Fruit fly (Drosophila melanogaster) whole organism, embryonic: ENCODE results near the gene nAChRalpha5.

Experiments
- ATbp ChIP-seq: fragments of 200-800 bp; sonication (Bioruptor generic); optimal IDR thresholded peaks from 2 replicates; lab custom pipeline; 2017; ENCODE audit warnings: missing biosample characterization, mild to moderate bottlenecking, missing genetic modification characterization, missing genetic modification reagents
- Abd-B ChIP-seq: fragments of 200-800 bp; sonication (Bioruptor generic); optimal IDR thresholded peaks from 2 replicates; lab custom pipeline; 2018; ENCODE audit warnings: missing biosample characterization, mild to moderate bottlenecking, missing genetic modification characterization, moderate library complexity
- Ada2b ChIP-seq: fragments of 200-800 bp; sonication (Bioruptor generic); IDR thresholded peaks from 2 replicates; pipeline ENCODE4 v1.3.6; 2022; ENCODE audit warnings: missing biosample characterization, missing genetic modification characterization
- Bteb2 ChIP-seq: fragments of 200-800 bp; sonication (Bioruptor generic); optimal IDR thresholded peaks from 2 replicates; lab custom pipeline; 2016; ENCODE audit warnings: missing biosample characterization, missing genetic modification characterization
- CG11085 ChIP-seq: fragments of 200-800 bp; sonication (Bioruptor generic); IDR thresholded peaks from 2 replicates; pipeline ENCODE4 v1.3.6; 2022; ENCODE audit warnings: missing biosample characterization, missing genetic modification characterization
- CG12942 ChIP-seq: fragments of 200-800 bp; sonication (Bioruptor generic); optimal IDR thresholded peaks from 3 replicates; lab custom pipeline; 2016; ENCODE audit warnings: missing biosample characterization, missing genetic modification characterization
- CG13287 ChIP-seq: fragments of 200-800 bp; sonication (Bioruptor generic); IDR thresholded peaks from 2 replicates; pipeline ENCODE4 v1.3.6; 2022; ENCODE audit warnings: missing biosample characterization, missing genetic modification characterization; ENCODE audit not compliant: partially characterized antibody
- CG15011 ChIP-seq: fragments of 200-800 bp; sonication (Bioruptor generic); optimal IDR thresholded peaks from 3 replicates; lab custom pipeline; 2018; ENCODE audit warnings: missing biosample characterization, mild to moderate bottlenecking, missing genetic modification characterization
- CG17612 ChIP-seq: fragments of 200-800 bp; sonication (Bioruptor generic); IDR thresholded peaks from 2 replicates; pipeline ENCODE4 v1.3.6; 2022; ENCODE audit warnings: missing biosample characterization, missing genetic modification characterization
- CG17802 ChIP-seq: fragments of 200-800 bp; sonication (Bioruptor generic); optimal IDR thresholded peaks from 2 replicates; lab custom pipeline; 2018; ENCODE audit warnings: missing biosample characterization, mild to moderate bottlenecking, missing genetic modification characterization, moderate library complexity
- CG30431 ChIP-seq: fragments of 200-800 bp; sonication (Bioruptor generic); optimal IDR thresholded peaks from 2 replicates; lab custom pipeline; 2017; ENCODE audit warnings: missing biosample characterization, missing genetic modification characterization
- CG33213 ChIP-seq: fragments of 200-800 bp; sonication (Bioruptor generic); optimal IDR thresholded peaks from 3 replicates; lab custom pipeline; 2016; ENCODE audit warnings: missing biosample characterization, missing genetic modification characterization
- CG3847 ChIP-seq: fragments of 200-800 bp; sonication (Bioruptor generic); IDR thresholded peaks from 2 replicates; pipeline ENCODE4 v1.3.6; 2022; ENCODE audit warnings: missing biosample characterization, missing genetic modification characterization
- CG4617 ChIP-seq: fragments of 200-800 bp; sonication (Bioruptor generic); optimal IDR thresholded peaks from 3 replicates; lab custom pipeline; 2016; ENCODE audit warnings: missing biosample characterization, missing genetic modification characterization, borderline replicate concordance
- CG4820 ChIP-seq: fragments of 200-800 bp; sonication (Bioruptor generic); optimal IDR thresholded peaks from 3 replicates; lab custom pipeline; 2016; ENCODE audit warnings: missing biosample characterization, missing genetic modification characterization
- CG5245 ChIP-seq: fragments of 200-800 bp; sonication (Bioruptor generic); optimal IDR thresholded peaks from 3 replicates; lab custom pipeline; 2016; ENCODE audit warnings: missing biosample characterization, missing genetic modification characterization
- CG6791 ChIP-seq: fragments of 200-800 bp; sonication (Bioruptor generic); IDR thresholded peaks from 3 replicates; pipeline ENCODE4 v1.3.6; 2022; ENCODE audit warnings: missing biosample characterization, missing genetic modification characterization; ENCODE audit not compliant: partially characterized antibody
- CG8281 ChIP-seq: fragments of 200-800 bp; sonication (Bioruptor generic); optimal IDR thresholded peaks from 2 replicates; lab custom pipeline; 2018; ENCODE audit warnings: missing biosample characterization, mild to moderate bottlenecking, missing genetic modification characterization, moderate library complexity
- CoRest ChIP-seq: fragments of 200-800 bp; sonication (Bioruptor generic); optimal IDR thresholded peaks from 3 replicates; lab custom pipeline; 2018; ENCODE audit warnings: missing biosample characterization, mild to moderate bottlenecking, missing genetic modification characterization, moderate library complexity
- Dad ChIP-seq: fragments of 200-800 bp; sonication (Bioruptor generic); optimal IDR thresholded peaks from 3 replicates; lab custom pipeline; 2016; ENCODE audit warnings: missing biosample characterization, missing genetic modification characterization
- Dip3 ChIP-seq: fragments of 200-800 bp; sonication (Bioruptor generic); optimal IDR thresholded peaks from 3 replicates; lab custom pipeline; 2016; ENCODE audit warnings: missing biosample characterization, missing genetic modification characterization
- Dref ChIP-seq: fragments of 200-800 bp; sonication (Bioruptor generic); IDR thresholded peaks from 2 replicates; pipeline ENCODE4 v1.3.6; 2022; ENCODE audit warnings: missing biosample characterization, missing genetic modification characterization
- Hand ChIP-seq: fragments of 200-800 bp; sonication (Bioruptor generic); optimal IDR thresholded peaks from 2 replicates; lab custom pipeline; 2017; ENCODE audit warnings: mild to moderate bottlenecking, missing biosample characterization, missing genetic modification reagents, missing genetic modification characterization
- Hmr ChIP-seq: fragments of 200-800 bp; sonication (Bioruptor generic); optimal IDR thresholded peaks from 3 replicates; lab custom pipeline; 2017; ENCODE audit warnings: mild to moderate bottlenecking, missing biosample characterization, missing genetic modification reagents, missing genetic modification characterization
- Hr3 ChIP-seq: fragments of 200-800 bp; sonication (Bioruptor generic); optimal IDR thresholded peaks from 3 replicates; lab custom pipeline; 2016; ENCODE audit warnings: missing biosample characterization, missing genetic modification characterization
- Hsf ChIP-seq: fragments of 200-800 bp; sonication (Bioruptor generic); optimal IDR thresholded peaks from 3 replicates; lab custom pipeline; 2016; ENCODE audit warnings: missing biosample characterization, missing genetic modification characterization
- Mes4 ChIP-seq: fragments of 200-800 bp; sonication (Bioruptor generic); optimal IDR thresholded peaks from 2 replicates; lab custom pipeline; 2016; ENCODE audit warnings: missing biosample characterization, missing genetic modification characterization
- Rfx ChIP-seq: fragments of 200-800 bp; sonication (Bioruptor generic); IDR thresholded peaks from 2 replicates; pipeline ENCODE4 v1.3.6; 2022; ENCODE audit warnings: missing biosample characterization, missing genetic modification characterization
- Rx ChIP-seq: fragments of 200-800 bp; sonication (Bioruptor generic); IDR thresholded peaks from 2 replicates; pipeline ENCODE4 v1.3.6; 2022; ENCODE audit warnings: missing biosample characterization, missing genetic modification characterization
- Sox102F ChIP-seq: fragments of 200-800 bp; sonication (Bioruptor generic); optimal IDR thresholded peaks from 2 replicates; lab custom pipeline; 2018; ENCODE audit warnings: missing biosample characterization, mild to moderate bottlenecking, missing genetic modification characterization, moderate library complexity
- chif ChIP-seq, 2 experiments: fragments of 200-800 bp; sonication (Bioruptor generic); optimal IDR thresholded peaks; 3 replicates each; lab custom pipeline; 2016; ENCODE audit warnings: missing biosample characterization in 2 of 2, missing genetic modification characterization in 2 of 2
- chn ChIP-seq: fragments of 200-800 bp; sonication (Bioruptor generic); optimal IDR thresholded peaks from 2 replicates; lab custom pipeline; 2016; ENCODE audit warnings: missing biosample characterization, missing genetic modification characterization
- croc ChIP-seq: fragments of 200-800 bp; sonication (Bioruptor generic); conservative IDR thresholded peaks from 3 replicates; pipeline ENCODE4 v1.3.6; 2022; ENCODE audit warnings: missing biosample characterization, missing genetic modification characterization
- dpn ChIP-seq, 2 experiments: fragments of 200-800 bp; sonication (Bioruptor generic); optimal IDR thresholded peaks; 3 replicates each; lab custom pipeline; 2016; ENCODE audit warnings: missing biosample characterization in 2 of 2, missing genetic modification characterization in 2 of 2
- dysf ChIP-seq: fragments of 200-800 bp; sonication (Bioruptor generic); IDR thresholded peaks from 3 replicates; pipeline ENCODE4 v1.3.6; 2022; ENCODE audit warnings: missing biosample characterization, missing genetic modification characterization
- ind ChIP-seq: fragments of 200-800 bp; sonication (Bioruptor generic); optimal IDR thresholded peaks from 3 replicates; lab custom pipeline; 2016; ENCODE audit warnings: missing biosample characterization, missing genetic modification characterization
- insv ChIP-seq, 2 experiments: fragments of 200-800 bp; sonication (Bioruptor generic); optimal IDR thresholded peaks; 3 replicates each; lab custom pipeline; 2016 to 2018; ENCODE audit warnings: missing biosample characterization in 2 of 2, missing genetic modification characterization in 2 of 2
- kni ChIP-seq: fragments of 200-800 bp; sonication (Bioruptor generic); optimal IDR thresholded peaks from 3 replicates; lab custom pipeline; 2017; ENCODE audit warnings: mild to moderate bottlenecking, missing biosample characterization, missing genetic modification reagents, missing genetic modification characterization
- p53 ChIP-seq: fragments of 200-800 bp; sonication (Bioruptor generic); optimal IDR thresholded peaks from 2 replicates; lab custom pipeline; 2016; ENCODE audit warnings: missing biosample characterization, missing genetic modification characterization
- pfk ChIP-seq: fragments of 200-800 bp; sonication (Bioruptor generic); optimal IDR thresholded peaks from 2 replicates; lab custom pipeline; 2018; ENCODE audit warnings: missing biosample characterization, mild to moderate bottlenecking, missing genetic modification characterization, moderate library complexity
- prd ChIP-seq, 3 experiments: fragments of >200 bp in 2 of 3; fragments of 200-800 bp in 1 of 3; sonication (Bioruptor generic) in 1 of 3; optimal IDR thresholded peaks in 2 of 3; IDR thresholded peaks in 1 of 3; 2 replicates in 2 of 3; 3 replicates in 1 of 3; pipeline versions ENCODE4 v1.3.6 to Lab custom; 2017 to 2022; ENCODE audit warnings: missing biosample characterization in 1 of 3, missing genetic modification characterization in 1 of 3
- pzg ChIP-seq: fragments of 200-800 bp; sonication (Bioruptor generic); optimal IDR thresholded peaks from 3 replicates; lab custom pipeline; 2018; ENCODE audit warnings: missing biosample characterization, mild to moderate bottlenecking, missing genetic modification characterization, moderate library complexity
- salm ChIP-seq: fragments of 200-800 bp; sonication (Bioruptor generic); optimal IDR thresholded peaks from 2 replicates; lab custom pipeline; 2018; ENCODE audit warnings: missing biosample characterization, mild to moderate bottlenecking, missing genetic modification characterization
- slou ChIP-seq: fragments of 200-800 bp; sonication (Bioruptor generic); optimal IDR thresholded peaks from 3 replicates; lab custom pipeline; 2016; ENCODE audit warnings: missing biosample characterization, missing genetic modification characterization
- stwl ChIP-seq: fragments of 200-800 bp; sonication (Bioruptor generic); optimal IDR thresholded peaks from 3 replicates; lab custom pipeline; 2018; ENCODE audit warnings: missing biosample characterization, mild to moderate bottlenecking, missing genetic modification characterization, moderate library complexity
- tx ChIP-seq: fragments of 200-800 bp; sonication (Bioruptor generic); optimal IDR thresholded peaks from 2 replicates; lab custom pipeline; 2016; ENCODE audit warnings: missing biosample characterization, missing genetic modification characterization
- wek ChIP-seq: fragments of 200-800 bp; sonication (Bioruptor generic); optimal IDR thresholded peaks from 3 replicates; lab custom pipeline; 2018; ENCODE audit warnings: missing biosample characterization, mild to moderate bottlenecking, missing genetic modification characterization, moderate library complexity
- wor ChIP-seq: fragments of 200-800 bp; sonication (Bioruptor generic); IDR thresholded peaks from 2 replicates; pipeline ENCODE4 v1.3.6; 2022; ENCODE audit warnings: missing biosample characterization, missing genetic modification characterization
- zf30C ChIP-seq: fragments of 200-800 bp; sonication (Bioruptor generic); optimal IDR thresholded peaks from 3 replicates; lab custom pipeline; 2018; ENCODE audit warnings: missing biosample characterization, mild to moderate bottlenecking, missing genetic modification characterization
- zfh1 ChIP-seq: fragments of 200-800 bp; sonication (Bioruptor generic); IDR thresholded peaks from 3 replicates; pipeline ENCODE4 v1.3.6; 2022; ENCODE audit warnings: missing biosample characterization, missing genetic modification characterization

nAChRalpha5 gene

dm6 chr2L:14094606-14095005 is 54.6 kb downstream of the nAChRalpha5 start (continued):
- TF ChIP-seq Rx (peak; percentile 43; the same call in 1 of the 2 replicates), wek (GFP tag; lab: Kevin White, UChicago) (no peak), CoRest (tag; lab: Kevin White, UChicago) (peak; percentile 0), zf30C (GFP tag; lab: Kevin White, UChicago) (no peak), CG11085 (no peak), slou (peak; percentile 2), pfk (GFP tag; lab: Kevin White, UChicago) (peak; percentile 95), Sox102F (GFP tag; lab: Kevin White, UChicago) (no peak), CG30431 (GFP tag; lab: Kevin White, UChicago) (peak; percentile 28), CG8281 (tag; lab: Kevin White, UChicago) (no peak), CG5245 (GFP tag; lab: Kevin White, UChicago) (peak; percentile 27), Bteb2 (GFP tag; lab: Kevin White, UChicago) (no peak), insv (GFP tag; optimal IDR thresholded peaks at IDR 0.05; lab: Kevin White, UChicago) (peak in 1 of 2 experiments; percentile 28), pzg (peak; percentile 55), ind (GFP tag; lab: Kevin White, UChicago) (peak; percentile 35), Hmr (GFP tag; lab: Kevin White, UChicago) (peak; percentile 55), Dad (peak; percentile 56), CG33213 (GFP tag; lab: Kevin White, UChicago) (peak; percentile 72), croc (peak; percentile 16; the same call in 1 of the 3 replicates), CG17612 (GFP tag; lab: Robert Waterston, UW) (peak; percentile 5; the same call in 1 of the 2 replicates), prd (optimal IDR thresholded peaks at IDR 0.05; lab: Kevin White, UChicago) (peak in 1 of 2 experiments; percentile 79), prd (GFP tag; IDR thresholded peaks at IDR 0.05; lab: Robert Waterston, UW) (no peak), dysf (GFP tag; lab: Robert Waterston, UW) (peak; percentile 63; the same call in 2 of the 3 replicates), CG4820 (GFP tag; lab: Kevin White, UChicago) (peak; percentile 28), CG4617 (GFP tag; lab: Kevin White, UChicago) (peak; percentile 1), Hr3 (peak; percentile 23), Dref (GFP tag; lab: Robert Waterston, UW) (peak; percentile 37), CG6791 (GFP tag; lab: Robert Waterston, UW) (peak; percentile 75), Ada2b (peak; percentile 26; the same call in 1 of the 2 replicates), salm (tag; lab: Kevin White, UChicago) (no peak), chn (GFP tag; lab: Kevin White, UChicago) (peak; percentile 39), dpn (GFP tag; optimal IDR thresholded peaks at IDR 0.05; lab: Kevin White, UChicago) (peak; percentile 54 to 73), Hsf (GFP tag; lab: Kevin White, UChicago) (peak; percentile 35), zfh1 (GFP tag; lab: Robert Waterston, UW) (peak; percentile 66; the same call in 1 of the 3 replicates), CG17802 (tag; lab: Kevin White, UChicago) (peak; percentile 10), Rfx (GFP tag; lab: Robert Waterston, UW) (peak; percentile 90; the same call in 1 of the 2 replicates), CG13287 (peak; percentile 65; the same call in 1 of the 2 replicates), tx (GFP tag; lab: Kevin White, UChicago) (peak; percentile 21), stwl (peak; percentile 98), kni (GFP tag; lab: Kevin White, UChicago) (no peak), wor (GFP tag; lab: Robert Waterston, UW) (no peak), Mes4 (GFP tag; lab: Kevin White, UChicago) (no peak), CG15011 (no peak), Dip3 (GFP tag; lab: Kevin White, UChicago) (peak; percentile 31), CG3847 (GFP tag; lab: Robert Waterston, UW) (peak; percentile 89), Hand (GFP tag; lab: Kevin White, UChicago) (no peak), p53 (peak; percentile 17), chif (GFP tag; optimal IDR thresholded peaks at IDR 0.05; lab: Kevin White, UChicago) (peak in 1 of 2 experiments; percentile 53), CG12942 (GFP tag; lab: Kevin White, UChicago) (peak; percentile 56), ATbp (GFP tag; lab: Kevin White, UChicago) (no peak), Abd-B (GFP tag; lab: Kevin White, UChicago) (no peak)
